Worm (Caenorhabditis elegans): ENCODE results near the gene F09C12.8.
A peak's percentile ranks its signal among the peaks of the same experiment; 100 is the strongest.

Gene F09C12.8

DNA sequence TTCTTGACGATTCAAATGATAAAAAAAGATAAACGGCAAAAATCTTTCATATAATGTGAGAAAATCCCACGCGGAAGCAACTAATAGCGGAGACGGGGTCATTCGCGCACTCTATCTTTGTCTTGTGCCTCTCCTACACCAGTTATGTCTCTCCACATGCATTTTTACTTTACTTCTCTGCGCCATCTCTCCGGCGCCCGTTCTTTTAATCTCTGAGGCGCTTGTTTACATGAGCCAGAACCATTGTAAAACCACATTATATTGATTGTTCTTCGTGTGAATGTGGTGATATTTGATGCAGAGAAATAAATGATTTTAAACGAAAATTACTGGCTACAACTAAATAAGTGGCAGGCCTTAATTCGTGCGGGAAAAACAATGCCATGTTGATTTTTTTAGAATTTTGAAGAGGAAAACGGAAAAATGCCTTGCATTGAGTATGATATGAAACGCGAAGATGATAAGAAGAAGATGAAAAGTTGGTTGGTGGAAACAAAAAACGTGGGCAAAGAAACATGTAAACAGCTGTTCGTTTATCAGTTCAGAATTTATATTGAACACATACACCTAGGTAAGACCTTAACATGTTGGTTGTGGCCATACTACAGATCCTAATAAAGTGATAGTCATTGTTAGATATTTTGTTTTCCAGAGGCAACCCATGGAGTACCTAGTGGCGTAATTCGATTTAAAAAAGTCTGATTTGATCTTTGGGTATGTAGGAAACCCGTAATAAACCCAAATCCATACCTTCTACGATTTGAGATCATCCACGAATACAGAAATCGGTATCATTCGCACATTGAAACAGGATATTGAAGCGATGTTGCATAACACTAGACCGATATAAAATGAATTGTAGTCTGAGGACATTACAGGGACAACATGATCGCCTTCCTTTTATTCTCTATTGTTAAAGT is 19.6 kb upstream of the F09C12.8 start, which contains the start of gene C04G6.2:
Gene C04G6.2 (plus strand): TSS at position 870 of the 920 bp plus-strand sequence.
- no peak for TF ChIP-seq mml-1 (tag; optimal IDR thresholded peaks at IDR 0.05)
- TF ChIP-seq snpc-4 (tag; optimal IDR thresholded peaks at IDR 0.05): peak; percentile 73
- peak; percentile 72 for TF ChIP-seq hmg-11 (tag; optimal IDR thresholded peaks at IDR 0.05)
- peak; percentile 95 for TF ChIP-seq elt-2 (tag; optimal IDR thresholded peaks at IDR 0.05)
- no peak for TF ChIP-seq aly-2 (tag; optimal IDR thresholded peaks at IDR 0.05)
- peak; percentile 39 for TF ChIP-seq ceh-28 (tag; optimal IDR thresholded peaks at IDR 0.05)
- peak; percentile 51 for TF ChIP-seq nhr-43 (tag; optimal IDR thresholded peaks at IDR 0.05; ENCODE audit: poor library complexity, severe bottlenecking)
- TF ChIP-seq lin-39 (tag; optimal IDR thresholded peaks at IDR 0.05): peak; percentile 61
- TF ChIP-seq fkh-2 (tag; optimal IDR thresholded peaks at IDR 0.05): peak; percentile 97
- peak; percentile 72 for TF ChIP-seq nhr-23 (tag; optimal IDR thresholded peaks at IDR 0.05)
- TF ChIP-seq R02D3.7 (tag; optimal IDR thresholded peaks at IDR 0.05): no peak
- no peak for TF ChIP-seq lin-15B (tag; optimal IDR thresholded peaks at IDR 0.05)
- TF ChIP-seq pha-4 (tag; optimal IDR thresholded peaks at IDR 0.05): peak; percentile 98
- peak; percentile 77 for TF ChIP-seq nfya-1 (tag; optimal IDR thresholded peaks at IDR 0.05; ENCODE audit: insufficient read depth)
- TF ChIP-seq nhr-25 (tag; optimal IDR thresholded peaks at IDR 0.05): peak; percentile 52
- peak; percentile 59 for TF ChIP-seq pqm-1 (tag; optimal IDR thresholded peaks at IDR 0.05)
- peak; percentile 87 for TF ChIP-seq egl-5 (tag; optimal IDR thresholded peaks at IDR 0.05)
- TF ChIP-seq mdl-1 (tag; optimal IDR thresholded peaks at IDR 0.05): no peak

ce11 chrII:5093945-5094344 is 18.2 kb upstream of the F09C12.8 start, which contains the start of gene C04G6.13:
Gene C04G6.13 (plus strand): TSS chrII:5094245.
- TF ChIP-seq ceh-9 (tag; optimal IDR thresholded peaks at IDR 0.05) (no peak), ztf-11 (tag; optimal IDR thresholded peaks at IDR 0.05) (no peak), pqm-1 (tag; optimal IDR thresholded peaks at IDR 0.05) (no peak), R02D3.7 (tag; optimal IDR thresholded peaks at IDR 0.05) (no peak), fkh-10 (GFP tag; optimal IDR thresholded peaks at IDR 0.05) (no peak), nhr-43 (tag; optimal IDR thresholded peaks at IDR 0.05; ENCODE audit: poor library complexity, severe bottlenecking) (no peak), lin-39 (tag; optimal IDR thresholded peaks at IDR 0.05) (no peak), zag-1 (tag; optimal IDR thresholded peaks at IDR 0.05) (no peak), ceh-16 (tag; optimal IDR thresholded peaks at IDR 0.05) (no peak)

ce11 chrII:5099034-5099433 is 13.1 kb upstream of the F09C12.8 start:
- TF ChIP-seq nfya-1 (tag; optimal IDR thresholded peaks at IDR 0.05; ENCODE audit: insufficient read depth) (peak; percentile 86), mml-1 (tag; optimal IDR thresholded peaks at IDR 0.05) (no peak)

DNA sequence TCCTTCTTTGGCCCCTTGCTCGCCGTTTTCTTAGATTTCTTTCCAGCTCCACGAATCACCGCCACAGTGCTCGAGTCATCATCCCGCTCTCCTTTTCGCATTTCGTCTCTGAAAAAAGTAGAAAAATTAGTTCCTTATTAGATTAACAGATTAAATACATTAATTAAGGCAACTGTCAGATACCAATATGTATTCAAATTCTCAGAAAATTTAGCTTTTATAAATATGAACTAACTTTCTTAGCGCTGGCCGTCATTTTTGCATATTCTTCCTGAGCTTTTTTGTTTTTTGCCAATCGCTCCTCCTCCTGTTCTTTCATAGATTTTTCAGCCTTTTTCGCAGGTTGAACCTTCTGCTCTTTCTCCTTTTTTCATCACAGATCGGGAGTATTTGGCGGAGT is 12.5 kb upstream of the F09C12.8 start, which contains the start of gene C04G6.6:
Gene C04G6.6 (minus strand): TSS at position 101 of the 400 bp plus-strand sequence.
- TF ChIP-seq nhr-12 (tag; optimal IDR thresholded peaks at IDR 0.05): no peak
- no peak for TF ChIP-seq mml-1 (tag; optimal IDR thresholded peaks at IDR 0.05)
- no peak for TF ChIP-seq mdl-1 (tag; optimal IDR thresholded peaks at IDR 0.05)
- TF ChIP-seq elt-1 (tag; optimal IDR thresholded peaks at IDR 0.05): no peak
- no peak for TF ChIP-seq lsy-12 (tag; optimal IDR thresholded peaks at IDR 0.05)
- no peak for TF ChIP-seq snpc-4 (tag; optimal IDR thresholded peaks at IDR 0.05)
- TF ChIP-seq fkh-10 (GFP tag; optimal IDR thresholded peaks at IDR 0.05): no peak
- no peak for TF ChIP-seq nhr-67 (tag; optimal IDR thresholded peaks at IDR 0.05)
- TF ChIP-seq nhr-25 (tag; optimal IDR thresholded peaks at IDR 0.05): no peak
- no peak for TF ChIP-seq ceh-16 (tag; optimal IDR thresholded peaks at IDR 0.05)
- no peak for TF ChIP-seq lin-39 (tag; optimal IDR thresholded peaks at IDR 0.05)
- no peak for TF ChIP-seq elt-2 (tag; optimal IDR thresholded peaks at IDR 0.05)
- no peak for TF ChIP-seq pha-4 (tag; optimal IDR thresholded peaks at IDR 0.05)

DNA sequence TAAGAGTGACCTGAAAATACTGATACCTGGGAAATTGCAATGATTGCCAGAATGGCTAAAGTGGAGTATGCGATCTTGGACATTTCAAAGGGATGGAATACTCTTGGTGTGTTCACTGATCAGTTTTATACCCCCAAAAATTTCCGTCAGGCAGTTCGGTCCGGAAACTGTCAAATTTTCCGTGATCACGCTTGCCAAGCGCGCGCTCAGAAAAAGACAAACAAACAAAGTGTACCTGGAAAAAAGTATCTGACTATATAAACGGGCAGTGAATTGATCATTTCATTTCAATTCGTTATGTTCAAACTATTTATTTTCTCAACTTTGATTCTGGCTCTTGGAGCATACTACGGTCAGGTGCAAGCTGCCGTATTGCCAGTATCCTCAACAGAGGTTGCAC is 10.5 kb upstream of the F09C12.8 start, which contains the start of the genes idpb-3 and idpb-1:
Gene idpb-3 (minus strand): TSS at position 101 of the 400 bp plus-strand sequence.
Gene idpb-1 (plus strand): TSS at position 284 of the 400 bp plus-strand sequence.
- TF ChIP-seq nhr-12 (tag; optimal IDR thresholded peaks at IDR 0.05): no peak
- no peak for TF ChIP-seq R02D3.7 (tag; optimal IDR thresholded peaks at IDR 0.05)
- TF ChIP-seq nhr-28 (tag; optimal IDR thresholded peaks at IDR 0.05): no peak
- no peak for TF ChIP-seq fkh-2 (tag; optimal IDR thresholded peaks at IDR 0.05)
- TF ChIP-seq ztf-11 (tag; optimal IDR thresholded peaks at IDR 0.05): no peak
- no peak for TF ChIP-seq elt-1 (tag; optimal IDR thresholded peaks at IDR 0.05)
- no peak for TF ChIP-seq eor-1 (tag; optimal IDR thresholded peaks at IDR 0.05)
- no peak for TF ChIP-seq skn-1 (tag; optimal IDR thresholded peaks at IDR 0.05)
- no peak for TF ChIP-seq mdl-1 (tag; optimal IDR thresholded peaks at IDR 0.05)
- no peak for TF ChIP-seq fkh-10 (GFP tag; optimal IDR thresholded peaks at IDR 0.05)

Data from whole organism, L3 larva.